Fruit fly (Drosophila melanogaster) whole organism, embryonic: ENCODE data around the gene CG11089.
A peak's percentile ranks its signal among the peaks of the same experiment; 100 is the strongest.

Experiments
- CG10267 ChIP-seq: fragments of 200-800 bp; sonication (Bioruptor generic); optimal IDR thresholded peaks from 2 replicates; lab custom pipeline; 2018; ENCODE audit warnings: missing biosample characterization, mild to moderate bottlenecking, missing genetic modification characterization, moderate library complexity
- CG10366 ChIP-seq: fragments of 200-800 bp; sonication (Bioruptor generic); IDR thresholded peaks from 2 replicates; pipeline ENCODE4 v1.3.6; 2022; ENCODE audit warnings: missing biosample characterization, missing genetic modification characterization
- CG10654 ChIP-seq: fragments of 200-800 bp; sonication (Bioruptor generic); optimal IDR thresholded peaks from 2 replicates; lab custom pipeline; 2016; ENCODE audit warnings: missing biosample characterization, missing genetic modification characterization
- CG10979 ChIP-seq: fragments of 200-800 bp; sonication (Bioruptor generic); optimal IDR thresholded peaks from 2 replicates; lab custom pipeline; 2018; ENCODE audit warnings: missing biosample characterization, mild to moderate bottlenecking, missing genetic modification characterization, moderate library complexity
- CG15601 ChIP-seq: fragments of 200-800 bp; sonication (Bioruptor generic); optimal IDR thresholded peaks from 3 replicates; lab custom pipeline; 2019; ENCODE audit warnings: missing biosample characterization, mild to moderate bottlenecking, missing genetic modification characterization, moderate library complexity
- CG16813 ChIP-seq: fragments of 200-800 bp; sonication (Bioruptor generic); IDR thresholded peaks from 3 replicates; pipeline ENCODE4 v1.3.6; 2022; ENCODE audit warnings: missing biosample characterization, missing genetic modification characterization; ENCODE audit not compliant: partially characterized antibody
- CG17328 ChIP-seq: fragments of 200-800 bp; sonication (Bioruptor generic); IDR thresholded peaks from 2 replicates; pipeline ENCODE4 v1.3.6; 2022; ENCODE audit warnings: missing biosample characterization, missing genetic modification characterization
- CG18599 ChIP-seq: fragments of 200-800 bp; sonication (Bioruptor generic); optimal IDR thresholded peaks from 3 replicates; lab custom pipeline; 2017; ENCODE audit warnings: missing biosample characterization, missing genetic modification characterization, mild to moderate bottlenecking, moderate library complexity, missing genetic modification reagents
- CG2712 ChIP-seq: fragments of 200-800 bp; optimal IDR thresholded peaks from 3 replicates; lab custom pipeline; 2019; ENCODE audit warnings: missing biosample characterization, mild to moderate bottlenecking, missing genetic modification characterization, moderate library complexity
- CG30403 ChIP-seq: fragments of 200-800 bp; sonication (Bioruptor generic); optimal IDR thresholded peaks from 3 replicates; lab custom pipeline; 2016; ENCODE audit warnings: missing biosample characterization, missing genetic modification characterization
- CG3281 ChIP-seq: fragments of 200-800 bp; sonication (Bioruptor generic); optimal IDR thresholded peaks from 3 replicates; lab custom pipeline; 2017; ENCODE audit warnings: missing biosample characterization, mild to moderate bottlenecking, missing genetic modification characterization
- CG34376 ChIP-seq: fragments of 200-800 bp; sonication (Bioruptor generic); optimal IDR thresholded peaks from 2 replicates; lab custom pipeline; 2018; ENCODE audit warnings: missing biosample characterization, mild to moderate bottlenecking, missing genetic modification characterization
- CG3847 ChIP-seq: fragments of 200-800 bp; sonication (Bioruptor generic); IDR thresholded peaks from 2 replicates; pipeline ENCODE4 v1.3.6; 2022; ENCODE audit warnings: missing biosample characterization, missing genetic modification characterization
- CG43689 ChIP-seq: fragments of 200-800 bp; sonication (Bioruptor generic); IDR thresholded peaks from 2 replicates; pipeline ENCODE4 v1.3.6; 2022; ENCODE audit warnings: missing biosample characterization, missing genetic modification characterization
- CG6765 ChIP-seq: fragments of 200-800 bp; sonication (Bioruptor generic); optimal IDR thresholded peaks from 3 replicates; lab custom pipeline; 2017; ENCODE audit warnings: missing biosample characterization, mild to moderate bottlenecking, missing genetic modification characterization
- CG7839 ChIP-seq: fragments of 200-800 bp; sonication (Bioruptor generic); optimal IDR thresholded peaks from 3 replicates; lab custom pipeline; 2018; ENCODE audit warnings: missing biosample characterization, mild to moderate bottlenecking, missing genetic modification characterization, moderate library complexity
- CG9727 ChIP-seq: fragments of 200-800 bp; sonication (Bioruptor generic); optimal IDR thresholded peaks from 3 replicates; lab custom pipeline; 2017; ENCODE audit warnings: missing biosample characterization, mild to moderate bottlenecking, missing genetic modification characterization
- CoRest ChIP-seq: fragments of 200-800 bp; sonication (Bioruptor generic); optimal IDR thresholded peaks from 3 replicates; lab custom pipeline; 2018; ENCODE audit warnings: missing biosample characterization, mild to moderate bottlenecking, missing genetic modification characterization, moderate library complexity
- Dek ChIP-seq: fragments of 200-800 bp; sonication (Bioruptor generic); optimal IDR thresholded peaks from 3 replicates; lab custom pipeline; 2019; ENCODE audit warnings: missing biosample characterization, mild to moderate bottlenecking, missing genetic modification characterization, moderate library complexity
- Dip3 ChIP-seq: fragments of 200-800 bp; sonication (Bioruptor generic); optimal IDR thresholded peaks from 3 replicates; lab custom pipeline; 2016; ENCODE audit warnings: missing biosample characterization, missing genetic modification characterization
- E2f1 ChIP-seq: fragments of 200-800 bp; sonication (Bioruptor generic); IDR thresholded peaks from 2 replicates; pipeline ENCODE4 v1.3.6; 2022; ENCODE audit warnings: missing biosample characterization, missing genetic modification characterization
- Fer2 ChIP-seq: fragments of 200-800 bp; sonication (Bioruptor generic); optimal IDR thresholded peaks from 2 replicates; lab custom pipeline; 2018; ENCODE audit warnings: missing biosample characterization, mild to moderate bottlenecking, missing genetic modification characterization, moderate library complexity
- Lpt ChIP-seq: fragments of >200 bp; optimal IDR thresholded peaks from 2 replicates; lab custom pipeline; 2018; ENCODE audit warnings: missing biosample characterization, missing genetic modification characterization
- Meics ChIP-seq: fragments of 200-800 bp; sonication (Bioruptor generic); optimal IDR thresholded peaks from 2 replicates; lab custom pipeline; 2017; ENCODE audit warnings: missing biosample characterization, mild to moderate bottlenecking, missing genetic modification characterization
- Oli ChIP-seq: fragments of 200-800 bp; sonication (Bioruptor generic); optimal IDR thresholded peaks from 2 replicates; lab custom pipeline; 2018; ENCODE audit warnings: missing biosample characterization, mild to moderate bottlenecking, missing genetic modification characterization, moderate library complexity
- Rfx ChIP-seq: fragments of 200-800 bp; sonication (Bioruptor generic); IDR thresholded peaks from 2 replicates; pipeline ENCODE4 v1.3.6; 2022; ENCODE audit warnings: missing biosample characterization, missing genetic modification characterization
- Xrp1 ChIP-seq: fragments of 200-800 bp; sonication (Bioruptor generic); IDR thresholded peaks from 2 replicates; pipeline ENCODE4 v1.3.6; 2022; ENCODE audit warnings: missing biosample characterization, missing genetic modification characterization
- al ChIP-seq: fragments of 200-800 bp; sonication (Bioruptor generic); IDR thresholded peaks from 2 replicates; pipeline ENCODE4 v1.3.6; 2022; ENCODE audit warnings: missing biosample characterization, missing genetic modification characterization
- cwo ChIP-seq: fragments of 200-800 bp; sonication (Bioruptor generic); optimal IDR thresholded peaks from 3 replicates; lab custom pipeline; 2017; ENCODE audit warnings: missing biosample characterization, missing genetic modification characterization, mild to moderate bottlenecking, moderate library complexity, missing genetic modification reagents
- dysf ChIP-seq: fragments of 200-800 bp; sonication (Bioruptor generic); IDR thresholded peaks from 3 replicates; pipeline ENCODE4 v1.3.6; 2022; ENCODE audit warnings: missing biosample characterization, missing genetic modification characterization
- esg ChIP-seq: fragments of 200-800 bp; sonication (Bioruptor generic); conservative IDR thresholded peaks from 2 replicates; pipeline ENCODE4 v1.3.6; 2022; ENCODE audit warnings: missing biosample characterization, missing genetic modification characterization
- grau ChIP-seq: fragments of 200-800 bp; optimal IDR thresholded peaks from 3 replicates; lab custom pipeline; 2019; ENCODE audit warnings: missing biosample characterization, mild to moderate bottlenecking, missing genetic modification characterization, moderate library complexity
- gsb-n ChIP-seq: fragments of 200-800 bp; sonication (Bioruptor generic); optimal IDR thresholded peaks from 3 replicates; lab custom pipeline; 2018; ENCODE audit warnings: missing biosample characterization, mild to moderate bottlenecking, missing genetic modification characterization
- ind ChIP-seq: fragments of 200-800 bp; sonication (Bioruptor generic); optimal IDR thresholded peaks from 3 replicates; lab custom pipeline; 2016; ENCODE audit warnings: missing biosample characterization, missing genetic modification characterization
- lbe ChIP-seq: fragments of 200-800 bp; sonication (Bioruptor generic); optimal IDR thresholded peaks from 2 replicates; lab custom pipeline; 2016; ENCODE audit warnings: missing biosample characterization, mild to moderate bottlenecking, missing genetic modification characterization
- lmd ChIP-seq: fragments of 200-800 bp; sonication (Bioruptor generic); IDR thresholded peaks from 2 replicates; pipeline ENCODE4 v1.3.6; 2022; ENCODE audit warnings: missing biosample characterization, missing genetic modification characterization
- onecut ChIP-seq: fragments of 200-800 bp; sonication (Bioruptor generic); IDR thresholded peaks from 2 replicates; pipeline ENCODE4 v1.3.6; 2022; ENCODE audit warnings: missing biosample characterization, missing genetic modification characterization
- pfk ChIP-seq: fragments of 200-800 bp; sonication (Bioruptor generic); optimal IDR thresholded peaks from 2 replicates; lab custom pipeline; 2018; ENCODE audit warnings: missing biosample characterization, mild to moderate bottlenecking, missing genetic modification characterization, moderate library complexity
- phol ChIP-seq: fragments of 200-800 bp; sonication (Bioruptor generic); optimal IDR thresholded peaks from 3 replicates; lab custom pipeline; 2018; ENCODE audit warnings: missing biosample characterization, mild to moderate bottlenecking, missing genetic modification characterization, moderate library complexity
- prd ChIP-seq, 3 experiments: fragments of >200 bp in 2 of 3; fragments of 200-800 bp in 1 of 3; sonication (Bioruptor generic) in 1 of 3; optimal IDR thresholded peaks in 2 of 3; IDR thresholded peaks in 1 of 3; 2 replicates in 2 of 3; 3 replicates in 1 of 3; pipeline versions ENCODE4 v1.3.6 to Lab custom; 2017 to 2022; ENCODE audit warnings: missing biosample characterization in 1 of 3, missing genetic modification characterization in 1 of 3
- ranshi ChIP-seq: fragments of 200-800 bp; sonication (Bioruptor generic); IDR thresholded peaks from 2 replicates; pipeline ENCODE4 v1.3.6; 2022; ENCODE audit warnings: missing biosample characterization, missing genetic modification characterization
- row ChIP-seq: fragments of 200-800 bp; sonication (Bioruptor generic); IDR thresholded peaks from 3 replicates; pipeline ENCODE4 v1.3.6; 2022; ENCODE audit warnings: missing biosample characterization, missing genetic modification characterization
- sens ChIP-seq: fragments of 200-800 bp; sonication (Bioruptor generic); peaks from one replicate; lab custom pipeline; 2016; ENCODE audit warnings: missing biosample characterization, missing genetic modification characterization
- seq ChIP-seq: fragments of 200-800 bp; sonication (Bioruptor generic); IDR thresholded peaks from 2 replicates; pipeline ENCODE4 v1.3.6; 2022; ENCODE audit warnings: missing biosample characterization, missing genetic modification characterization
- slp2 ChIP-seq: fragments of 200-800 bp; sonication (Bioruptor generic); optimal IDR thresholded peaks from 2 replicates; lab custom pipeline; 2016; ENCODE audit warnings: missing biosample characterization, missing genetic modification characterization
- toy ChIP-seq: fragments of 200-800 bp; sonication (Bioruptor generic); IDR thresholded peaks from 2 replicates; pipeline ENCODE4 v1.3.6; 2022; ENCODE audit warnings: missing biosample characterization, missing genetic modification characterization
- unpg ChIP-seq: fragments of 200-800 bp; sonication (Bioruptor generic); optimal IDR thresholded peaks from 3 replicates; lab custom pipeline; 2018; ENCODE audit warnings: missing biosample characterization, mild to moderate bottlenecking, missing genetic modification characterization, moderate library complexity
- zen ChIP-seq: fragments of 200-800 bp; sonication (Bioruptor generic); optimal IDR thresholded peaks from 3 replicates; lab custom pipeline; 2018; ENCODE audit warnings: missing biosample characterization, mild to moderate bottlenecking, missing genetic modification characterization, moderate library complexity

CG11089 gene

DNA sequence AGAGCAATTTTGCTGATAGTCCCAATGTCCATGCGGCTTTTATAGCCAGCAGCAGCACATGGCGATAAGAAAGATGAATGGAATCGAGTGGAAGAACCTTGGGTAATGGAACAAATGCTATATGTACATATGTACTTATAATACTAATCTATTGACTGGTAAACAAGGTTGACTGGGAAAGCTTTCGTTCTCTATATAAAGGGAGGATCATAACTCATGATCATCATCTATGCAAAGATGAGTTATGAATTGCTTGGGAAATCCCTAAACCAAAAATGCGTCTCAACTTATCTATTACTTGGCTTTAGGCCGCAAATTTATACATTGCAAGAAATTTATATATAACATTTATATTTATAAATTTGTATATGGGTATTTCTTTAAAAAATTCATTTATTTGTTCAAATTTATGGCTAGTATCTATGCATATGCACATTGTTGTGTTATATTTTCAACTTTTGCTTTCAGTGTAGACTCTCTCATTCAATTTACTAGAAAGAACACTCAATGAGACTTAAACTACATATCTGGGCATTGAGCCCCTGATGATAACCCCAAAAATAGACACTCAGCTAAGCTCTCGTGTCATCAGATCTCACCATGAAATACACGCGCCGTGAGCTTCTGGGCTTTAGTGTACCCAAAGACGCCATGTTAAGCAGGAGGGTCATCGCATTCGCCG, 12.0 kb upstream of the CG11089 start, which contains the start of the genes Srg1 and Elal (continued):
- TF ChIP-seq gsb-n = peak; percentile 5
- peak; percentile 30 for TF ChIP-seq pfk
- TF ChIP-seq ind (GFP tag; lab: Kevin White, UChicago) = peak; percentile 12
- peak; percentile 25 for TF ChIP-seq zen
- TF ChIP-seq Lpt = no peak
- TF ChIP-seq Rfx (GFP tag; lab: Robert Waterston, UW) = peak; percentile 44; the same call in 1 of the 2 replicates
- TF ChIP-seq CG3847 (GFP tag; lab: Robert Waterston, UW) = peak; percentile 31; the same call in 1 of the 2 replicates
- peak; percentile 40 for TF ChIP-seq unpg (GFP tag; lab: Kevin White, UChicago)
- TF ChIP-seq CG16813 (GFP tag; lab: Robert Waterston, UW) = no peak
- TF ChIP-seq phol (tag; lab: Kevin White, UChicago) = peak; percentile 15
- TF ChIP-seq Fer2 = peak; percentile 6
- peak; percentile 32 for TF ChIP-seq CG10267 (tag; lab: Kevin White, UChicago)
- TF ChIP-seq Dek (tag; lab: Kevin White, UChicago) = peak; percentile 39
- peak; percentile 60 for TF ChIP-seq row (GFP tag; lab: Robert Waterston, UW)
- TF ChIP-seq slp2 (GFP tag; lab: Kevin White, UChicago) = no peak
- TF ChIP-seq CoRest (tag; lab: Kevin White, UChicago) = peak; percentile 41
- peak; percentile 59 for TF ChIP-seq grau (tag; lab: Kevin White, UChicago)
- TF ChIP-seq sens (GFP tag; lab: Kevin White, UChicago) = peak; percentile 88
- TF ChIP-seq CG43689 (GFP tag; lab: Robert Waterston, UW) = no peak
- peak; percentile 19 for TF ChIP-seq CG3281 (GFP tag; lab: Kevin White, UChicago)
- TF ChIP-seq Oli = peak; percentile 18
- TF ChIP-seq CG2712 = peak; percentile 40
- no peak for TF ChIP-seq seq (GFP tag; lab: Robert Waterston, UW)
- TF ChIP-seq ranshi (GFP tag; lab: Robert Waterston, UW) = 0 out of 2 replicates have a peak, but pooled peaks have one; percentile 39
- TF ChIP-seq CG10654 (GFP tag; lab: Kevin White, UChicago) = no peak
- TF ChIP-seq Dip3 (GFP tag; lab: Kevin White, UChicago) = no peak
- peak; percentile 21; the same call in 1 of the 2 replicates for TF ChIP-seq Xrp1 (GFP tag; lab: Robert Waterston, UW)
- TF ChIP-seq lmd = no peak; the same call in 1 of the 2 replicates
- TF ChIP-seq CG6765 (GFP tag; lab: Kevin White, UChicago) = no peak
- peak; percentile 36 for TF ChIP-seq CG9727 (GFP tag; lab: Kevin White, UChicago)
- TF ChIP-seq esg (GFP tag; lab: Robert Waterston, UW) = 0 out of 2 replicates have a peak, but pooled peaks have one; percentile 4
- no peak for TF ChIP-seq al (GFP tag; lab: Robert Waterston, UW)
- no peak for TF ChIP-seq onecut (GFP tag; lab: Robert Waterston, UW)
- TF ChIP-seq CG30403 = peak; percentile 38
- TF ChIP-seq dysf (GFP tag; lab: Robert Waterston, UW) = peak; percentile 41; the same call in 1 of the 3 replicates
- TF ChIP-seq CG18599 (GFP tag; lab: Kevin White, UChicago) = peak; percentile 61
- TF ChIP-seq cwo (GFP tag; lab: Kevin White, UChicago) = peak; percentile 24
- TF ChIP-seq toy (GFP tag; lab: Robert Waterston, UW) = 0 out of 2 replicates have a peak, but pooled peaks have one; percentile 12
- 0 out of 2 replicates have a peak, but pooled peaks have one; percentile 17 for TF ChIP-seq CG17328 (GFP tag; lab: Robert Waterston, UW)
- TF ChIP-seq Meics (GFP tag; lab: Kevin White, UChicago) = peak; percentile 46
- TF ChIP-seq lbe = no peak
- TF ChIP-seq CG34376 (GFP tag; lab: Kevin White, UChicago) = peak; percentile 62
- TF ChIP-seq CG15601 (tag; lab: Kevin White, UChicago) = peak; percentile 13
- TF ChIP-seq CG7839 (tag; lab: Kevin White, UChicago) = peak; percentile 49
- 0 out of 2 replicates have a peak, but pooled peaks have one; percentile 17 for TF ChIP-seq E2f1 (GFP tag; lab: Robert Waterston, UW)
- TF ChIP-seq prd (optimal IDR thresholded peaks at IDR 0.05; lab: Kevin White, UChicago) = no peak
- TF ChIP-seq prd (GFP tag; IDR thresholded peaks at IDR 0.05; lab: Robert Waterston, UW) = peak; percentile 61; the same call in 1 of the 3 replicates
- TF ChIP-seq CG10366 = peak; percentile 26; the same call in 1 of the 2 replicates
- peak; percentile 5 for TF ChIP-seq CG10979
